Worm (Caenorhabditis elegans) whole organism, late embryonic: ENCODE results near the gene F35H12.5.
A peak's percentile ranks its signal among the peaks of the same experiment; 100 is the strongest.

Experiments used
- C08G9.2 ChIP-seq: sonication (generic microtip); optimal IDR thresholded peaks from 2 replicates; lab custom pipeline; 2016; ENCODE audit warnings: mild to moderate bottlenecking, missing genetic modification characterization, moderate library complexity, missing compliant biosample characterization
- F13H6.1 ChIP-seq: sonication (generic microtip); optimal IDR thresholded peaks from 2 replicates; lab custom pipeline; 2016; ENCODE audit warnings: missing genetic modification characterization, missing compliant biosample characterization
- ahr-1 ChIP-seq: sonication (generic microtip); optimal IDR thresholded peaks from 2 replicates; lab custom pipeline; 2016; ENCODE audit warnings: missing genetic modification characterization, missing compliant biosample characterization
- ama-1 ChIP-seq: fragments of 150-350 bp; optimal IDR thresholded peaks from 2 replicates; lab custom pipeline; 2014
- ceh-19 ChIP-seq: fragments of 200-800 bp; sonication (Bioruptor generic); optimal IDR thresholded peaks from 2 replicates; lab custom pipeline; 2018; ENCODE audit warnings: mild to moderate bottlenecking, missing genetic modification characterization, missing compliant biosample characterization
- ceh-2 ChIP-seq: sonication (generic microtip); optimal IDR thresholded peaks from 2 replicates; lab custom pipeline; 2016; ENCODE audit warnings: missing genotype, missing genetic modification characterization, missing compliant biosample characterization
- ceh-24 ChIP-seq: sonication (generic microtip); optimal IDR thresholded peaks from 2 replicates; lab custom pipeline; 2016; ENCODE audit warnings: mild to moderate bottlenecking, missing genetic modification characterization, missing compliant biosample characterization
- ceh-30 ChIP-seq: fragments of 150-350 bp; optimal IDR thresholded peaks from 2 replicates; lab custom pipeline; 2014; ENCODE audit warnings: missing biosample characterization, missing genetic modification characterization
- ceh-34 ChIP-seq: sonication (generic microtip); optimal IDR thresholded peaks from 2 replicates; lab custom pipeline; 2016; ENCODE audit warnings: mild to moderate bottlenecking, missing genetic modification characterization, missing compliant biosample characterization
- ceh-45 ChIP-seq: fragments of 200-800 bp; sonication (Bioruptor generic); IDR thresholded peaks from 2 replicates; pipeline ENCODE4 v1.3.6; 2022; ENCODE audit warnings: missing genetic modification reagents, missing genetic modification characterization, missing compliant biosample characterization
- ceh-48 ChIP-seq: sonication (generic microtip); optimal IDR thresholded peaks from 2 replicates; lab custom pipeline; 2016; ENCODE audit warnings: missing genetic modification characterization, inconsistent platforms, missing compliant biosample characterization
- ceh-9 ChIP-seq: sonication (generic microtip); optimal IDR thresholded peaks from 2 replicates; lab custom pipeline; 2016; ENCODE audit warnings: mild to moderate bottlenecking, missing genetic modification characterization, inconsistent platforms, missing compliant biosample characterization
- che-1 ChIP-seq: sonication (generic microtip); optimal IDR thresholded peaks from 2 replicates; lab custom pipeline; 2016; ENCODE audit warnings: mild to moderate bottlenecking, missing genetic modification characterization, missing compliant biosample characterization
- dmd-4 ChIP-seq: sonication (generic microtip); optimal IDR thresholded peaks from 2 replicates; lab custom pipeline; 2016; ENCODE audit warnings: borderline replicate concordance, missing genetic modification characterization, missing compliant biosample characterization
- dve-1 ChIP-seq: sonication (generic microtip); optimal IDR thresholded peaks from 2 replicates; lab custom pipeline; 2017; ENCODE audit warnings: antibody characterized with exemption, mild to moderate bottlenecking, missing genetic modification characterization, missing compliant biosample characterization
- elt-4 ChIP-seq: sonication (generic microtip); optimal IDR thresholded peaks from 2 replicates; lab custom pipeline; 2016; ENCODE audit warnings: missing genetic modification characterization, missing compliant biosample characterization
- ets-4 ChIP-seq: sonication (generic microtip); optimal IDR thresholded peaks from 2 replicates; lab custom pipeline; 2016; ENCODE audit warnings: missing genetic modification characterization, missing compliant biosample characterization
- eyg-1 ChIP-seq: sonication (generic microtip); optimal IDR thresholded peaks from 2 replicates; lab custom pipeline; 2016; ENCODE audit warnings: missing genotype, missing genetic modification characterization, missing compliant biosample characterization
- fax-1 ChIP-seq: sonication (generic microtip); optimal IDR thresholded peaks from 2 replicates; lab custom pipeline; 2016; ENCODE audit warnings: missing genotype, missing genetic modification characterization, missing compliant biosample characterization
- fkh-6 ChIP-seq: sonication (generic microtip); optimal IDR thresholded peaks from 2 replicates; lab custom pipeline; 2016; ENCODE audit warnings: missing genetic modification characterization, missing compliant biosample characterization
- gmeb-2 ChIP-seq: sonication (generic microtip); optimal IDR thresholded peaks from 2 replicates; lab custom pipeline; 2016; ENCODE audit warnings: missing genetic modification characterization, inconsistent platforms, missing compliant biosample characterization
- hlh-15 ChIP-seq: sonication (generic microtip); optimal IDR thresholded peaks from 2 replicates; lab custom pipeline; 2016; ENCODE audit warnings: missing genetic modification characterization, missing compliant biosample characterization
- hlh-30 ChIP-seq: sonication (generic microtip); optimal IDR thresholded peaks from 2 replicates; lab custom pipeline; 2017; ENCODE audit warnings: antibody characterized with exemption, missing genetic modification characterization, missing compliant biosample characterization; ENCODE audit not compliant: insufficient read depth
- hlh-8 ChIP-seq: sonication (generic microtip); optimal IDR thresholded peaks from 2 replicates; lab custom pipeline; 2016; ENCODE audit warnings: missing genotype, missing genetic modification characterization, missing compliant biosample characterization
- lin-11 ChIP-seq: fragments of 200-800 bp; sonication (Bioruptor generic); optimal IDR thresholded peaks from 2 replicates; lab custom pipeline; 2018; ENCODE audit warnings: mild to moderate bottlenecking, missing genetic modification characterization, missing compliant biosample characterization
- madf-2 ChIP-seq: sonication (generic microtip); optimal IDR thresholded peaks from 2 replicates; lab custom pipeline; 2017; ENCODE audit warnings: missing genetic modification characterization, missing compliant biosample characterization
- mec-3 ChIP-seq: sonication (generic microtip); optimal IDR thresholded peaks from 2 replicates; lab custom pipeline; 2016; ENCODE audit warnings: borderline replicate concordance, missing genetic modification characterization, missing compliant biosample characterization
- nfya-1 ChIP-seq: sonication (generic microtip); optimal IDR thresholded peaks from 2 replicates; lab custom pipeline; 2017; ENCODE audit warnings: missing genetic modification characterization, mild to moderate bottlenecking, missing compliant biosample characterization, antibody characterized with exemption, moderate library complexity
- npax-4 ChIP-seq: sonication (generic microtip); optimal IDR thresholded peaks from 2 replicates; lab custom pipeline; 2016; ENCODE audit warnings: missing genetic modification characterization, missing compliant biosample characterization
- odd-2 ChIP-seq: sonication (generic microtip); optimal IDR thresholded peaks from 2 replicates; lab custom pipeline; 2017; ENCODE audit warnings: antibody characterized with exemption, mild to moderate bottlenecking, missing genetic modification characterization, missing compliant biosample characterization
- pag-3 ChIP-seq: sonication (generic microtip); optimal IDR thresholded peaks from 2 replicates; lab custom pipeline; 2016; ENCODE audit warnings: missing compliant biosample characterization, missing genetic modification characterization, borderline replicate concordance
- pat-9 ChIP-seq: fragments of 200-800 bp; sonication (Bioruptor generic); optimal IDR thresholded peaks from 2 replicates; lab custom pipeline; 2018; ENCODE audit warnings: mild to moderate bottlenecking, missing genetic modification characterization, moderate library complexity, missing compliant biosample characterization
- pax-1 ChIP-seq: fragments of 150-350 bp; optimal IDR thresholded peaks from 2 replicates; lab custom pipeline; 2014; ENCODE audit warnings: missing biosample characterization, missing genetic modification characterization
- pha-2 ChIP-seq: sonication (generic microtip); optimal IDR thresholded peaks from 2 replicates; lab custom pipeline; 2017; ENCODE audit warnings: mild to moderate bottlenecking, missing genetic modification characterization, missing compliant biosample characterization
- pqm-1 ChIP-seq: sonication (generic microtip); optimal IDR thresholded peaks from 2 replicates; lab custom pipeline; 2016; ENCODE audit warnings: missing genetic modification characterization, missing compliant biosample characterization
- pros-1 ChIP-seq: fragments of 150-350 bp; optimal IDR thresholded peaks from 2 replicates; lab custom pipeline; 2014; ENCODE audit warnings: missing biosample characterization, missing genetic modification reagents, missing genetic modification characterization
- rnt-1 ChIP-seq: sonication (generic microtip); optimal IDR thresholded peaks from 2 replicates; lab custom pipeline; 2016; ENCODE audit warnings: missing genetic modification characterization, missing compliant biosample characterization
- sdc-2 ChIP-seq: sonication (generic microtip); optimal IDR thresholded peaks from 2 replicates; lab custom pipeline; 2016; ENCODE audit warnings: missing genotype, missing genetic modification characterization, missing compliant biosample characterization
- sox-2 ChIP-seq: fragments of 200-800 bp; sonication (Bioruptor generic); IDR thresholded peaks from 2 replicates; pipeline ENCODE4 v1.3.6; 2022; ENCODE audit warnings: missing genetic modification reagents, missing genetic modification characterization, missing compliant biosample characterization
- sox-4 ChIP-seq: sonication (generic microtip); optimal IDR thresholded peaks from 2 replicates; lab custom pipeline; 2017; ENCODE audit warnings: mild to moderate bottlenecking, missing genetic modification characterization, inconsistent platforms, missing compliant biosample characterization
- tbx-2 ChIP-seq: sonication (generic microtip); optimal IDR thresholded peaks from 2 replicates; lab custom pipeline; 2016; ENCODE audit warnings: missing genetic modification characterization, missing compliant biosample characterization
- tbx-7 ChIP-seq: sonication (generic microtip); optimal IDR thresholded peaks from 2 replicates; lab custom pipeline; 2016; ENCODE audit warnings: missing genotype, missing genetic modification characterization, missing compliant biosample characterization
- ttx-3 ChIP-seq: sonication (generic microtip); optimal IDR thresholded peaks from 2 replicates; lab custom pipeline; 2016; ENCODE audit warnings: missing genetic modification reagents, missing genetic modification characterization, missing compliant biosample characterization
- unc-42 ChIP-seq: sonication (generic microtip); optimal IDR thresholded peaks from 2 replicates; lab custom pipeline; 2016; ENCODE audit warnings: missing genotype, missing genetic modification characterization, missing compliant biosample characterization
- unc-55 ChIP-seq: sonication (generic microtip); optimal IDR thresholded peaks from 2 replicates; lab custom pipeline; 2017; ENCODE audit warnings: missing biosample characterization, missing genetic modification reagents, missing genetic modification characterization
- unc-86 ChIP-seq: sonication (generic microtip); optimal IDR thresholded peaks from 2 replicates; lab custom pipeline; 2016; ENCODE audit warnings: missing genetic modification characterization, missing compliant biosample characterization
- zip-5 ChIP-seq: sonication (generic microtip); optimal IDR thresholded peaks from 2 replicates; lab custom pipeline; 2016; ENCODE audit warnings: missing genetic modification characterization, missing compliant biosample characterization
- ztf-16 ChIP-seq: sonication (generic microtip); optimal IDR thresholded peaks from 2 replicates; lab custom pipeline; 2017; ENCODE audit warnings: missing genetic modification characterization, missing compliant biosample characterization

F35H12.5 gene

DNA sequence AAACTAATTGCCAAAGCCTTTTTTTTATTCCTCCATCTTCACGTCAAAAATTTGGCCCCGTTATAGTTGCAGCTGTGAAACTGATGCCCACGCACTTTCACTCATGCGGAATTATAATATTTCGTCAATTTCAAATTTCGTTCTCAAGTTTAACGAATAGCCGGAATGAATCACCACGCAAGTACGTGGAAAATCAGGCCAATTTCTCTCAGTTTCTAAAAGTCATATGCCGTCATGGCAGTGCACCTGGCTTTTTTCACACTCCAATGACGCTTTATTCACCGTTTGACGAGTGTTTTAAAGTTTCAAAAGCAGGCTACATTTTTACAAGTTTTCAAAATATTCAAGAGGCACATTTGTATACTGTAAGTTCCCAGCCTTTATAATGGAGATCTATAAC is 29.7 kb downstream of the F35H12.5 start:
- TF ChIP-seq ceh-19: no peak
- TF ChIP-seq ama-1 (lab: Kevin White, UChicago): no peak
- TF ChIP-seq C08G9.2 (tag; lab: Kevin White, UChicago): no peak
- TF ChIP-seq dmd-4 (tag; lab: Kevin White, UChicago): no peak
- TF ChIP-seq ceh-24 (tag; lab: Kevin White, UChicago): no peak

DNA sequence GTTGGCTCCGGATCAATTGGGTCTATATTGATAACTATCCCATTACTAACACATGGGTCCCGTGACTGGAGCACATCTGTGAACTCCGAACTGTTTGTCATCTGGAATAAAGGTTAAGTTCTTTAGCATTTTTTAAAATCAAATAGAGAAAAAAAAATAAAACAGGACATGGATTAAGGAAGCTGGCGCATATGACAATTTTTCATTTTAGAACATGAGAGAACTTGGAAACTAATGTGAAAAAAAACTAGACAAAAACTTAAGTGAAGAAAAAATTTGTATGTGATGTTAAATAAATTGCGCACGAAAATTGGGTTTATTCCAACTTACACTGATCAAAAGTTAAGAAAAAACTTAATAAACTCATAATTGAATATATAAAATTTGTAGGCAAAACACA is 30.6 kb downstream of the F35H12.5 start, which contains the start of gene sms-2:
Gene sms-2 (minus strand): TSS at position 101 of the 400 bp plus-strand sequence.
- TF ChIP-seq ceh-34 (tag; lab: Kevin White, UChicago) (no peak), ceh-45 (GFP tag; lab: Robert Waterston, UW) (no peak), fkh-6 (tag; lab: Kevin White, UChicago) (no peak), hlh-30 (tag; lab: Kevin White, UChicago) (no peak), mec-3 (tag; lab: Kevin White, UChicago) (no peak), gmeb-2 (tag; lab: Kevin White, UChicago) (no peak), pros-1 (tag; lab: Kevin White, UChicago) (no peak), elt-4 (no peak), ztf-16 (tag; lab: Kevin White, UChicago) (no peak), ceh-2 (no peak), ttx-3 (tag; lab: Kevin White, UChicago) (no peak), lin-11 (tag; lab: Kevin White, UChicago) (no peak), pha-2 (no peak), pat-9 (no peak), sox-2 (GFP tag; lab: Robert Waterston, UW) (no peak), ceh-9 (tag; lab: Kevin White, UChicago) (no peak), tbx-7 (tag; lab: Kevin White, UChicago) (no peak), pag-3 (tag; lab: Kevin White, UChicago) (no peak)

DNA sequence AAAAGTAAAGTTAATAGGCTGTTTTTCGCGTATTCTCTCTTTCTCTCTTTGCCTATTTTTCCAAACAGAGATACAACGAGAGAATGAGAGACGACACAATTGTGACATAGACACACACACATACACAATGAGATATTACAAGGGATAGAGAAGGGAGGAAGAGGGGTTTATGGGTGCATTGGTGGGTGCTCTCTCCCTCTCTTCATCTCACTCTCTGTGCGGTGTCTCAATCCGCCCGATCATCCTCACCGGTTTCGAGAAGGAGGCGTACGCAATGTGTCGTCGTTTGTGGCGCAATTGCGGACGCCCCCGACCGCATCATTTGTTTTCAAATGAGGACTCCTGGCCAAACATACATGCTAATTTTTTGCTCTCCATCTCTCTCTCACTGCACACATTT is 31.3 kb downstream of the F35H12.5 start:
- TF ChIP-seq odd-2 (tag; lab: Kevin White, UChicago) (no peak), pros-1 (tag; lab: Kevin White, UChicago) (peak; percentile 98), tbx-2 (tag; lab: Kevin White, UChicago) (peak; percentile 95), che-1 (tag; lab: Kevin White, UChicago) (no peak), ceh-34 (tag; lab: Kevin White, UChicago) (peak; percentile 95), F13H6.1 (tag; lab: Kevin White, UChicago) (peak; percentile 47), dmd-4 (tag; lab: Kevin White, UChicago) (no peak), dve-1 (tag; lab: Kevin White, UChicago) (peak; percentile 94), rnt-1 (tag; lab: Kevin White, UChicago) (peak; percentile 96), hlh-15 (tag; lab: Kevin White, UChicago) (no peak), ets-4 (tag; lab: Kevin White, UChicago) (peak; percentile 42), ceh-30 (peak; percentile 95), ttx-3 (tag; lab: Kevin White, UChicago) (peak; percentile 59), pax-1 (peak; percentile 58), madf-2 (peak; percentile 49), unc-42 (tag; lab: Kevin White, UChicago) (peak; percentile 91), sdc-2 (peak; percentile 90), ztf-16 (tag; lab: Kevin White, UChicago) (peak; percentile 64), ahr-1 (tag; lab: Kevin White, UChicago) (no peak), sox-4 (tag; lab: Kevin White, UChicago) (peak; percentile 43), nfya-1 (tag; lab: Kevin White, UChicago) (peak; percentile 96), ama-1 (lab: Kevin White, UChicago) (no peak), pat-9 (peak; percentile 74), unc-55 (peak; percentile 93), pqm-1 (tag; lab: Kevin White, UChicago) (no peak), tbx-7 (tag; lab: Kevin White, UChicago) (peak; percentile 0), gmeb-2 (tag; lab: Kevin White, UChicago) (peak; percentile 1), eyg-1 (tag; lab: Kevin White, UChicago) (peak; percentile 49), fax-1 (tag; lab: Kevin White, UChicago) (peak; percentile 56), unc-86 (tag; lab: Kevin White, UChicago) (peak; percentile 51), ceh-9 (tag; lab: Kevin White, UChicago) (no peak), pha-2 (peak; percentile 29), ceh-48 (tag; lab: Kevin White, UChicago) (peak; percentile 27), ceh-24 (tag; lab: Kevin White, UChicago) (no peak), sox-2 (GFP tag; lab: Robert Waterston, UW) (peak; percentile 56), hlh-8 (tag; lab: Kevin White, UChicago) (peak; percentile 17), zip-5 (tag; lab: Kevin White, UChicago) (no peak), npax-4 (tag; lab: Kevin White, UChicago) (no peak)
